Worm (Caenorhabditis elegans) whole organism, L4 larva: ENCODE measurements around the gene AH10.4.

Experiments
- D1046.2 ChIP-seq: fragments of 200-800 bp; sonication (Bioruptor generic); IDR thresholded peaks from 2 replicates; pipeline ENCODE4 v1.3.6; 2022; ENCODE audit warnings: missing genetic modification characterization, missing compliant biosample characterization
- F10B5.3 ChIP-seq: sonication (generic microtip); optimal IDR thresholded peaks from 2 replicates; lab custom pipeline; 2016; ENCODE audit warnings: mild to moderate bottlenecking, missing genetic modification characterization, missing compliant biosample characterization
- F49E8.2 ChIP-seq: sonication (generic microtip); optimal IDR thresholded peaks from 2 replicates; lab custom pipeline; 2016; ENCODE audit warnings: missing compliant biosample characterization, mild to moderate bottlenecking, missing genetic modification characterization, borderline replicate concordance
- R02D3.7 ChIP-seq: fragments of 150-350 bp; sonication (generic microtip); optimal IDR thresholded peaks from 3 replicates; lab custom pipeline; 2014; ENCODE audit warnings: missing biosample characterization, missing genetic modification characterization
- T26A8.4 ChIP-seq: fragments of 200-800 bp; sonication (Bioruptor generic); IDR thresholded peaks from 2 replicates; pipeline ENCODE4 v1.3.6; 2022; ENCODE audit warnings: missing genetic modification characterization, missing compliant biosample characterization
- Y105C5A.15 ChIP-seq: fragments of 200-800 bp; sonication (Bioruptor generic); IDR thresholded peaks from 2 replicates; pipeline ENCODE4 v1.3.6; 2022; ENCODE audit warnings: missing genetic modification characterization, missing compliant biosample characterization
- Y75B8A.6 ChIP-seq: fragments of 200-800 bp; sonication (Bioruptor generic); IDR thresholded peaks from 2 replicates; pipeline ENCODE4 v1.3.6; 2022; ENCODE audit warnings: missing genetic modification reagents, missing genetic modification characterization, missing compliant biosample characterization
- ZK337.2 ChIP-seq: fragments of 200-800 bp; sonication (Bioruptor generic); IDR thresholded peaks from 2 replicates; pipeline ENCODE4 v1.3.6; 2022; ENCODE audit warnings: missing genetic modification reagents, missing genetic modification characterization, missing compliant biosample characterization
- aha-1 ChIP-seq: fragments of 150-350 bp; peaks from one replicate; lab custom pipeline; 2014; ENCODE audit warnings: missing biosample characterization, missing genetic modification characterization
- attf-4 ChIP-seq: sonication (generic microtip); optimal IDR thresholded peaks from 3 replicates; lab custom pipeline; 2017; ENCODE audit warnings: missing biosample characterization, missing genetic modification characterization
- ceh-20 ChIP-seq: fragments of 200-800 bp; sonication (Bioruptor generic); IDR thresholded peaks from 2 replicates; pipeline ENCODE4 v1.3.6; 2022; ENCODE audit warnings: missing genetic modification reagents, missing genetic modification characterization, missing compliant biosample characterization
- ceh-28 ChIP-seq: fragments of 150-350 bp; optimal IDR thresholded peaks from 2 replicates; lab custom pipeline; 2014; ENCODE audit warnings: missing biosample characterization, missing genetic modification reagents, missing genetic modification characterization
- ceh-32 ChIP-seq: sonication (generic microtip); optimal IDR thresholded peaks from 2 replicates; lab custom pipeline; 2016; ENCODE audit warnings: mild to moderate bottlenecking, missing genetic modification characterization, missing compliant biosample characterization; ENCODE audit not compliant: poor library complexity
- ceh-62 ChIP-seq: sonication (generic microtip); optimal IDR thresholded peaks from 2 replicates; lab custom pipeline; 2017; ENCODE audit warnings: missing biosample characterization, missing genetic modification characterization
- ceh-82 ChIP-seq: sonication (generic microtip); optimal IDR thresholded peaks from 2 replicates; lab custom pipeline; 2017; ENCODE audit warnings: missing biosample characterization, missing genetic modification characterization
- daf-16 ChIP-seq, 3 experiments: sonication (generic microtip); optimal IDR thresholded peaks; 2 replicates each; lab custom pipeline; 2016 to 2017; ENCODE audit warnings: missing genetic modification characterization in 3 of 3, missing genetic modification reagents in 3 of 3, mild to moderate bottlenecking in 2 of 3, missing compliant biosample characterization in 2 of 3, missing biosample characterization in 1 of 3, moderate library complexity in 1 of 3
- dmd-9 ChIP-seq: fragments of 200-800 bp; sonication (Bioruptor generic); IDR thresholded peaks from 2 replicates; pipeline ENCODE4 v1.3.6; 2022; ENCODE audit warnings: missing genetic modification reagents, missing genetic modification characterization, missing compliant biosample characterization
- duxl-1 ChIP-seq: sonication (generic microtip); optimal IDR thresholded peaks from 2 replicates; lab custom pipeline; 2016; ENCODE audit warnings: mild to moderate bottlenecking, missing genetic modification characterization, moderate library complexity, missing compliant biosample characterization; ENCODE audit not compliant: poor library complexity
- egl-27 ChIP-seq: sonication (generic microtip); optimal IDR thresholded peaks from 3 replicates; lab custom pipeline; 2017; ENCODE audit warnings: missing biosample characterization, missing genetic modification reagents, missing genetic modification characterization
- fkh-10 ChIP-seq: fragments of 150-350 bp; optimal IDR thresholded peaks from 2 replicates; lab custom pipeline; 2014; ENCODE audit warnings: missing biosample characterization, missing genetic modification reagents, missing genetic modification characterization
- gei-8 ChIP-seq: fragments of 200-800 bp; sonication (Bioruptor generic); optimal IDR thresholded peaks from 2 replicates; lab custom pipeline; 2018; ENCODE audit warnings: mild to moderate bottlenecking, missing genetic modification characterization, missing compliant biosample characterization
- hif-1 ChIP-seq, 2 experiments: sonication (generic microtip); optimal IDR thresholded peaks; 2 replicates each; lab custom pipeline; 2016 to 2017; ENCODE audit warnings: missing compliant biosample characterization in 2 of 2, missing genetic modification characterization in 2 of 2, missing genetic modification reagents in 2 of 2, missing genotype in 2 of 2, mild to moderate bottlenecking in 1 of 2
- hlh-11 ChIP-seq: fragments of 200-800 bp; sonication (Bioruptor generic); optimal IDR thresholded peaks from 2 replicates; lab custom pipeline; 2018; ENCODE audit warnings: mild to moderate bottlenecking, missing genetic modification characterization, missing compliant biosample characterization
- hmg-1.1 ChIP-seq: fragments of 200-800 bp; sonication (Bioruptor generic); IDR thresholded peaks from 2 replicates; pipeline ENCODE4 v1.3.6; 2022; ENCODE audit warnings: missing genetic modification reagents, missing genetic modification characterization, missing compliant biosample characterization
- jun-1 ChIP-seq: fragments of 150-350 bp; optimal IDR thresholded peaks from 2 replicates; lab custom pipeline; 2014; ENCODE audit warnings: missing biosample characterization, missing genetic modification reagents, missing genetic modification characterization
- lin-29 ChIP-seq: fragments of 200-800 bp; sonication (Bioruptor generic); IDR thresholded peaks from 2 replicates; pipeline ENCODE4 v1.3.6; 2022; ENCODE audit warnings: missing genetic modification reagents, missing genetic modification characterization, missing compliant biosample characterization
- lin-38 ChIP-seq: fragments of 200-800 bp; sonication (Bioruptor generic); IDR thresholded peaks from 2 replicates; pipeline ENCODE4 v1.3.6; 2022; ENCODE audit warnings: missing genetic modification reagents, missing genetic modification characterization, missing compliant biosample characterization
- lin-39 ChIP-seq: fragments of 150-350 bp; optimal IDR thresholded peaks from 2 replicates; lab custom pipeline; 2014; ENCODE audit warnings: missing biosample characterization, missing genetic modification reagents, missing genetic modification characterization
- lsy-2 ChIP-seq, 2 experiments: fragments of 150-350 bp in 1 of 2; sonication (generic microtip) in 1 of 2; optimal IDR thresholded peaks; 2 replicates each; lab custom pipeline; 2014 to 2017; ENCODE audit warnings: missing biosample characterization in 2 of 2, missing genetic modification characterization in 2 of 2
- mdl-1 ChIP-seq, 2 experiments: fragments of 150-350 bp in 1 of 2; sonication (generic microtip) in 1 of 2; optimal IDR thresholded peaks; 2 replicates each; lab custom pipeline; 2014 to 2017; ENCODE audit warnings: missing biosample characterization in 2 of 2, missing genetic modification characterization in 2 of 2
- mdt-29 ChIP-seq: fragments of 200-800 bp; sonication (Bioruptor generic); IDR thresholded peaks from 2 replicates; pipeline ENCODE4 v1.3.6; 2022; ENCODE audit warnings: missing genetic modification reagents, missing genetic modification characterization, missing compliant biosample characterization
- mep-1 ChIP-seq: fragments of 150-350 bp; sonication (generic microtip); optimal IDR thresholded peaks from 3 replicates; lab custom pipeline; 2014; ENCODE audit warnings: missing biosample characterization, missing genetic modification characterization
- mxl-3 ChIP-seq: fragments of 200-800 bp; sonication (Bioruptor generic); optimal IDR thresholded peaks from 2 replicates; lab custom pipeline; 2018; ENCODE audit warnings: mild to moderate bottlenecking, missing genetic modification characterization, missing compliant biosample characterization
- nhr-10 ChIP-seq: fragments of 150-350 bp; optimal IDR thresholded peaks from 2 replicates; lab custom pipeline; 2014; ENCODE audit warnings: missing biosample characterization, missing genetic modification characterization
- nhr-102 ChIP-seq: sonication (generic microtip); optimal IDR thresholded peaks from 2 replicates; lab custom pipeline; 2016; ENCODE audit warnings: mild to moderate bottlenecking, missing genetic modification characterization, moderate library complexity, missing compliant biosample characterization
- nhr-111 ChIP-seq: fragments of 200-800 bp; sonication (Bioruptor generic); optimal IDR thresholded peaks from 2 replicates; lab custom pipeline; 2018; ENCODE audit warnings: mild to moderate bottlenecking, missing genetic modification characterization, missing compliant biosample characterization
- nhr-237 ChIP-seq: sonication (generic microtip); optimal IDR thresholded peaks from 2 replicates; lab custom pipeline; 2017; ENCODE audit warnings: missing biosample characterization, missing genetic modification characterization
- nhr-25 ChIP-seq: sonication (generic microtip); optimal IDR thresholded peaks from 2 replicates; lab custom pipeline; 2017; ENCODE audit warnings: missing genetic modification characterization, mild to moderate bottlenecking, missing compliant biosample characterization, antibody characterized with exemption, moderate library complexity, borderline replicate concordance; ENCODE audit not compliant: insufficient read depth
- nhr-48 ChIP-seq: sonication (generic microtip); optimal IDR thresholded peaks from 2 replicates; lab custom pipeline; 2016; ENCODE audit warnings: mild to moderate bottlenecking, missing genetic modification characterization, missing compliant biosample characterization
- nhr-6 ChIP-seq: fragments of 150-350 bp; optimal IDR thresholded peaks from 2 replicates; lab custom pipeline; 2014; ENCODE audit warnings: missing biosample characterization, missing genetic modification characterization
- pqm-1 ChIP-seq: sonication (generic microtip); optimal IDR thresholded peaks from 2 replicates; lab custom pipeline; 2017; ENCODE audit warnings: missing biosample characterization, missing genetic modification characterization
- rbr-2 ChIP-seq: sonication (generic microtip); optimal IDR thresholded peaks from 2 replicates; lab custom pipeline; 2016; ENCODE audit warnings: missing genotype, missing genetic modification characterization, missing compliant biosample characterization
- sdz-12 ChIP-seq: fragments of 200-800 bp; sonication (Bioruptor generic); optimal IDR thresholded peaks from 2 replicates; lab custom pipeline; 2018; ENCODE audit warnings: mild to moderate bottlenecking, missing genetic modification characterization, missing compliant biosample characterization
- skn-1 ChIP-seq: fragments of 150-350 bp; optimal IDR thresholded peaks from 2 replicates; lab custom pipeline; 2014; ENCODE audit warnings: missing biosample characterization, missing genetic modification characterization
- snpc-4 ChIP-seq: fragments of 150-350 bp; optimal IDR thresholded peaks from 2 replicates; lab custom pipeline; 2014; ENCODE audit warnings: missing biosample characterization, missing genetic modification characterization
- spr-1 ChIP-seq: sonication (generic microtip); optimal IDR thresholded peaks from 2 replicates; lab custom pipeline; 2016; ENCODE audit warnings: mild to moderate bottlenecking, missing genetic modification characterization, missing compliant biosample characterization
- unc-39 ChIP-seq: sonication (generic microtip); optimal IDR thresholded peaks from 2 replicates; lab custom pipeline; 2017; ENCODE audit warnings: missing biosample characterization, missing genetic modification characterization
- zfp-2 ChIP-seq: sonication (generic microtip); optimal IDR thresholded peaks from 2 replicates; lab custom pipeline; 2016; ENCODE audit warnings: mild to moderate bottlenecking, missing genetic modification characterization, missing compliant biosample characterization
- zfp-3 ChIP-seq: fragments of 200-800 bp; sonication (Bioruptor generic); conservative IDR thresholded peaks from 2 replicates; pipeline ENCODE4 v1.3.6; 2022; ENCODE audit warnings: missing genetic modification reagents, missing genetic modification characterization, missing compliant biosample characterization
- zip-11 ChIP-seq: fragments of 200-800 bp; sonication (Bioruptor generic); IDR thresholded peaks from 2 replicates; pipeline ENCODE4 v1.3.6; 2022; ENCODE audit warnings: missing genetic modification characterization, missing compliant biosample characterization
- ztf-11 ChIP-seq: fragments of 150-350 bp; optimal IDR thresholded peaks from 2 replicates; lab custom pipeline; 2014; ENCODE audit warnings: missing biosample characterization, missing genetic modification characterization
- ztf-7 ChIP-seq: fragments of 150-350 bp; optimal IDR thresholded peaks from 2 replicates; lab custom pipeline; 2014; ENCODE audit warnings: missing biosample characterization, missing genetic modification characterization

AH10.4 gene

DNA sequence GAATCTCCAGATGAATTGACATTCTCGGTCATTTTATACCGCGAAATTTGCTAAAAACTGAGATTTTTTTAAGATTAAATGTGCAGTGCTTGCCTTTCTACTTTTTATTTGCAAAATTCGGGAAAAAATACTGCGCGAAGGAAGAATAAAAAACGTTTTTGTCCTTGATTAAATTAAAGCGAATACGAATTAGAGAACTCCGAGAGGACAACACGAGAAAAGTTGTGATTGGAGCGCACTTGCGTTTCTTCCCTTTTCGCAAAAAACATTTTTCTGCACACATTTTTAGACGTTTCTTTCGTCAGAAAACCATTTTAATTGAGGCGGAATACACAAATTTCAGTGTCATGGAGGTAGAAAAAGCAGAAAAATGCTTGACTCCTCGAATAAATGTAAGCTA, 47.8 kb upstream of the AH10.4 start, which contains the start of the genes trm-1 and ints-2 (continued):
- TF ChIP-seq attf-4 (tag; lab: Kevin White, UChicago), result no peak
- no peak for TF ChIP-seq unc-39 (tag; lab: Kevin White, UChicago)
- TF ChIP-seq sdz-12 (GFP tag; lab: Kevin White, UChicago), result no peak
- no peak for TF ChIP-seq daf-16 (GFP tag; optimal IDR thresholded peaks at IDR 0.05; lab: Kevin White, UChicago)
- no peak for TF ChIP-seq daf-16 (tag; optimal IDR thresholded peaks at IDR 0.05; lab: Kevin White, UChicago)
- no peak for TF ChIP-seq lin-39 (tag; lab: Kevin White, UChicago)
- no peak for TF ChIP-seq ceh-82 (tag; lab: Kevin White, UChicago)
- no peak for TF ChIP-seq ZK337.2 (GFP tag; lab: Robert Waterston, UW)
- TF ChIP-seq zfp-3 (GFP tag; lab: Robert Waterston, UW), result no peak
- no peak for TF ChIP-seq nhr-111 (GFP tag; lab: Kevin White, UChicago)
- no peak for TF ChIP-seq duxl-1 (tag; lab: Kevin White, UChicago)
- TF ChIP-seq hmg-1.1, result peak; percentile 38; the same call in 1 of the 2 replicates
- TF ChIP-seq nhr-237, result no peak
- no peak for TF ChIP-seq mep-1 (tag; lab: Kevin White, UChicago)
- TF ChIP-seq nhr-48 (tag; lab: Kevin White, UChicago), result no peak
- no peak for TF ChIP-seq spr-1
- TF ChIP-seq aha-1 (tag; lab: Kevin White, UChicago), result no peak
- peak; percentile 97 for TF ChIP-seq lin-38 (GFP tag; lab: Robert Waterston, UW)
- TF ChIP-seq dmd-9 (GFP tag; lab: Robert Waterston, UW), result no peak
- no peak for TF ChIP-seq F49E8.2 (tag; lab: Kevin White, UChicago)
- no peak for TF ChIP-seq nhr-25
- TF ChIP-seq Y75B8A.6 (GFP tag; lab: Robert Waterston, UW), result no peak
- no peak for TF ChIP-seq nhr-102 (tag; lab: Kevin White, UChicago)
- peak in 1 of 2 experiments; percentile 77 for TF ChIP-seq lsy-2 (tag; optimal IDR thresholded peaks at IDR 0.05; lab: Kevin White, UChicago)
- no peak for TF ChIP-seq mdt-29
- no peak for TF ChIP-seq ceh-28 (tag; lab: Kevin White, UChicago)
- no peak for TF ChIP-seq hlh-11 (tag; lab: Kevin White, UChicago)
- no peak for TF ChIP-seq mxl-3 (GFP tag; lab: Kevin White, UChicago)
- TF ChIP-seq R02D3.7 (tag; lab: Kevin White, UChicago), result no peak
- no peak for TF ChIP-seq ceh-20 (GFP tag; lab: Robert Waterston, UW)
- no peak for TF ChIP-seq ceh-62
- no peak for TF ChIP-seq pqm-1 (tag; lab: Kevin White, UChicago)
- no peak for TF ChIP-seq jun-1 (tag; lab: Kevin White, UChicago)
- no peak for TF ChIP-seq ceh-32 (tag; lab: Kevin White, UChicago)
- no peak for TF ChIP-seq Y105C5A.15 (GFP tag; lab: Robert Waterston, UW)
- TF ChIP-seq mdl-1 (tag; optimal IDR thresholded peaks at IDR 0.05; lab: Kevin White, UChicago), result no peak
- no peak for TF ChIP-seq F10B5.3
- TF ChIP-seq nhr-6 (tag; lab: Kevin White, UChicago), result no peak
- TF ChIP-seq skn-1 (tag; lab: Kevin White, UChicago), result no peak
- no peak for TF ChIP-seq hif-1 (tag; optimal IDR thresholded peaks at IDR 0.05; lab: Kevin White, UChicago)
- TF ChIP-seq nhr-10 (tag; lab: Kevin White, UChicago), result no peak
- TF ChIP-seq rbr-2 (tag; lab: Kevin White, UChicago), result peak; percentile 53
- no peak for TF ChIP-seq snpc-4 (tag; lab: Kevin White, UChicago)
- no peak for TF ChIP-seq D1046.2
- TF ChIP-seq ztf-11 (tag; lab: Kevin White, UChicago), result no peak
- TF ChIP-seq egl-27 (tag; lab: Kevin White, UChicago), result no peak
- peak; percentile 28 for TF ChIP-seq fkh-10
- TF ChIP-seq gei-8 (GFP tag; lab: Kevin White, UChicago), result no peak
- TF ChIP-seq zip-11 (GFP tag; lab: Robert Waterston, UW), result no peak
- no peak for TF ChIP-seq ztf-7 (tag; lab: Kevin White, UChicago)
- no peak for TF ChIP-seq lin-29 (GFP tag; lab: Robert Waterston, UW)
- TF ChIP-seq T26A8.4 (GFP tag; lab: Robert Waterston, UW), result no peak
- TF ChIP-seq zfp-2, result no peak
